Fruit fly (Drosophila melanogaster) whole organism, embryonic: ENCODE measurements around the gene Hsp70Ab.

Source experiments
- Atf6 ChIP-seq: fragments of 200-800 bp; sonication (Bioruptor generic); IDR thresholded peaks from 2 replicates; pipeline ENCODE4 v1.3.6; 2022; ENCODE audit warnings: missing biosample characterization, missing genetic modification characterization
- Bdp1 ChIP-seq: fragments of 200-800 bp; sonication (Bioruptor generic); optimal IDR thresholded peaks from 3 replicates; lab custom pipeline; 2016; ENCODE audit warnings: missing biosample characterization, missing genetic modification characterization
- CG10366 ChIP-seq: fragments of 200-800 bp; sonication (Bioruptor generic); IDR thresholded peaks from 2 replicates; pipeline ENCODE4 v1.3.6; 2022; ENCODE audit warnings: missing biosample characterization, missing genetic modification characterization
- CG10462 ChIP-seq: fragments of 200-800 bp; sonication (Bioruptor generic); optimal IDR thresholded peaks from 2 replicates; lab custom pipeline; 2016; ENCODE audit warnings: missing biosample characterization, missing genetic modification characterization
- CG12744 ChIP-seq: fragments of 200-800 bp; sonication (Bioruptor generic); optimal IDR thresholded peaks from 2 replicates; lab custom pipeline; 2016; ENCODE audit warnings: missing biosample characterization, missing genetic modification characterization
- CG12769 ChIP-seq: fragments of 200-800 bp; sonication (Bioruptor generic); optimal IDR thresholded peaks from 2 replicates; lab custom pipeline; 2019; ENCODE audit warnings: missing biosample characterization, mild to moderate bottlenecking, missing genetic modification characterization, moderate library complexity
- CG12942 ChIP-seq: fragments of 200-800 bp; sonication (Bioruptor generic); optimal IDR thresholded peaks from 3 replicates; lab custom pipeline; 2016; ENCODE audit warnings: missing biosample characterization, missing genetic modification characterization
- CG14014 ChIP-seq: fragments of 200-800 bp; sonication (Bioruptor generic); IDR thresholded peaks from 2 replicates; pipeline ENCODE4 v1.3.6; 2022; ENCODE audit warnings: missing biosample characterization, missing genetic modification characterization
- CG15073 ChIP-seq: fragments of 200-800 bp; sonication (Bioruptor generic); optimal IDR thresholded peaks from 2 replicates; lab custom pipeline; 2016; ENCODE audit warnings: missing biosample characterization, missing genetic modification characterization
- CG1832 ChIP-seq: fragments of 200-800 bp; sonication (Bioruptor generic); optimal IDR thresholded peaks from 2 replicates; lab custom pipeline; 2017; ENCODE audit warnings: missing biosample characterization, mild to moderate bottlenecking, missing genetic modification characterization, inconsistent platforms
- CG31441 ChIP-seq: fragments of 200-800 bp; sonication (Bioruptor generic); IDR thresholded peaks from 2 replicates; pipeline ENCODE4 v1.3.6; 2022; ENCODE audit warnings: missing biosample characterization, missing genetic modification characterization
- CG4360 ChIP-seq: fragments of 200-800 bp; sonication (Bioruptor generic); IDR thresholded peaks from 2 replicates; pipeline ENCODE4 v1.3.6; 2022; ENCODE audit warnings: missing biosample characterization, missing genetic modification characterization
- CG6175 ChIP-seq: fragments of 200-800 bp; sonication (Bioruptor generic); IDR thresholded peaks from 3 replicates; pipeline ENCODE4 v1.3.6; 2022; ENCODE audit warnings: missing biosample characterization, missing genetic modification characterization
- CG6813 ChIP-seq: fragments of 200-800 bp; sonication (Bioruptor generic); optimal IDR thresholded peaks from 2 replicates; lab custom pipeline; 2017; ENCODE audit warnings: missing biosample characterization, missing genetic modification characterization, mild to moderate bottlenecking, moderate library complexity, missing genetic modification reagents
- CG6854 ChIP-seq: fragments of 200-800 bp; sonication (Bioruptor generic); optimal IDR thresholded peaks from 3 replicates; lab custom pipeline; 2017; ENCODE audit warnings: missing biosample characterization, mild to moderate bottlenecking, missing genetic modification characterization
- CG7357 ChIP-seq: fragments of 200-800 bp; sonication (Bioruptor generic); IDR thresholded peaks from 3 replicates; pipeline ENCODE4 v1.3.6; 2022; ENCODE audit warnings: missing biosample characterization, missing genetic modification characterization
- CG7556 ChIP-seq: fragments of 200-800 bp; sonication (Bioruptor generic); optimal IDR thresholded peaks from 2 replicates; lab custom pipeline; 2017; ENCODE audit warnings: missing biosample characterization, mild to moderate bottlenecking, missing genetic modification characterization
- CG9876 ChIP-seq: fragments of 200-800 bp; sonication (Bioruptor generic); optimal IDR thresholded peaks from 2 replicates; lab custom pipeline; 2016; ENCODE audit warnings: missing biosample characterization, missing genetic modification characterization
- CHES-1-like ChIP-seq: fragments of 200-800 bp; sonication (Bioruptor generic); optimal IDR thresholded peaks from 2 replicates; lab custom pipeline; 2016; ENCODE audit warnings: missing biosample characterization, missing genetic modification characterization
- CTCF ChIP-seq: fragments of 200-800 bp; sonication (Bioruptor generic); optimal IDR thresholded peaks from 2 replicates; lab custom pipeline; 2017; ENCODE audit warnings: missing biosample characterization, mild to moderate bottlenecking, missing genetic modification characterization, moderate library complexity
- Dip3 ChIP-seq: fragments of 200-800 bp; sonication (Bioruptor generic); optimal IDR thresholded peaks from 3 replicates; lab custom pipeline; 2016; ENCODE audit warnings: missing biosample characterization, missing genetic modification characterization
- Dp ChIP-seq: fragments of 200-800 bp; sonication (Bioruptor generic); optimal IDR thresholded peaks from 2 replicates; lab custom pipeline; 2018; ENCODE audit warnings: missing biosample characterization, mild to moderate bottlenecking, missing genetic modification characterization, moderate library complexity
- Drgx ChIP-seq: fragments of 200-800 bp; sonication (Bioruptor generic); IDR thresholded peaks from 2 replicates; pipeline ENCODE4 v1.3.6; 2022; ENCODE audit warnings: missing biosample characterization, missing genetic modification characterization
- E2f2 ChIP-seq: fragments of 200-800 bp; sonication (Bioruptor generic); IDR thresholded peaks from 2 replicates; pipeline ENCODE4 v1.3.6; 2022; ENCODE audit warnings: missing biosample characterization, missing genetic modification characterization
- ERR ChIP-seq: fragments of 200-800 bp; sonication (Bioruptor generic); optimal IDR thresholded peaks from 2 replicates; lab custom pipeline; 2016; ENCODE audit warnings: missing biosample characterization, missing genetic modification characterization
- Lim3 ChIP-seq: fragments of 200-800 bp; sonication (Bioruptor generic); IDR thresholded peaks from 2 replicates; pipeline ENCODE4 v1.3.6; 2022; ENCODE audit warnings: missing biosample characterization, missing genetic modification characterization
- Med ChIP-seq: fragments of 200-800 bp; sonication (Bioruptor generic); peaks from one replicate; lab custom pipeline; 2016; ENCODE audit warnings: missing biosample characterization, missing genetic modification characterization, mild to moderate bottlenecking, inconsistent platforms, moderate library complexity
- Stat92E ChIP-seq, 3 experiments: fragments of >200 bp in 2 of 3; fragments of 200-800 bp in 1 of 3; sonication (Bioruptor generic) in 1 of 3; optimal IDR thresholded peaks; 2 replicates each; lab custom pipeline; 2017 to 2019; ENCODE audit warnings: missing biosample characterization in 3 of 3, missing genetic modification characterization in 3 of 3, mild to moderate bottlenecking in 1 of 3, moderate library complexity in 1 of 3
- Xrp1 ChIP-seq: fragments of 200-800 bp; sonication (Bioruptor generic); IDR thresholded peaks from 2 replicates; pipeline ENCODE4 v1.3.6; 2022; ENCODE audit warnings: missing biosample characterization, missing genetic modification characterization
- abd-A ChIP-seq: fragments of 200-800 bp; sonication (Bioruptor generic); optimal IDR thresholded peaks from 3 replicates; lab custom pipeline; 2019; ENCODE audit warnings: missing biosample characterization, mild to moderate bottlenecking, missing genetic modification characterization, moderate library complexity
- bcd ChIP-seq: fragments of 200-800 bp; sonication (Bioruptor generic); optimal IDR thresholded peaks from 2 replicates; lab custom pipeline; 2017; ENCODE audit warnings: missing biosample characterization, mild to moderate bottlenecking, missing genetic modification characterization
- cato ChIP-seq: fragments of 200-800 bp; sonication (Bioruptor generic); optimal IDR thresholded peaks from 2 replicates; lab custom pipeline; 2016; ENCODE audit warnings: missing biosample characterization, missing genetic modification characterization, borderline replicate concordance
- cg ChIP-seq: fragments of 200-800 bp; sonication (Bioruptor generic); optimal IDR thresholded peaks from 3 replicates; lab custom pipeline; 2019; ENCODE audit warnings: missing biosample characterization, mild to moderate bottlenecking, missing genetic modification characterization, moderate library complexity
- chinmo ChIP-seq: fragments of 200-800 bp; sonication (Bioruptor generic); IDR thresholded peaks from 4 replicates; pipeline ENCODE4 v1.3.6; 2022; ENCODE audit warnings: missing biosample characterization, missing genetic modification characterization; ENCODE audit not compliant: partially characterized antibody
- ci ChIP-seq: fragments of 200-800 bp; sonication (Bioruptor generic); IDR thresholded peaks from 3 replicates; pipeline ENCODE4 v1.3.6; 2022; ENCODE audit warnings: missing biosample characterization, missing genetic modification characterization
- croc ChIP-seq: fragments of 200-800 bp; sonication (Bioruptor generic); conservative IDR thresholded peaks from 3 replicates; pipeline ENCODE4 v1.3.6; 2022; ENCODE audit warnings: missing biosample characterization, missing genetic modification characterization
- kni ChIP-seq: fragments of 200-800 bp; sonication (Bioruptor generic); optimal IDR thresholded peaks from 3 replicates; lab custom pipeline; 2017; ENCODE audit warnings: mild to moderate bottlenecking, missing biosample characterization, missing genetic modification reagents, missing genetic modification characterization
- org-1 ChIP-seq: fragments of 200-800 bp; sonication (Bioruptor generic); optimal IDR thresholded peaks from 2 replicates; lab custom pipeline; 2017; ENCODE audit warnings: missing biosample characterization, missing genetic modification characterization
- pnt ChIP-seq: fragments of 200-800 bp; sonication (Bioruptor generic); optimal IDR thresholded peaks from 3 replicates; lab custom pipeline; 2016; ENCODE audit warnings: missing biosample characterization, missing genetic modification characterization
- ranshi ChIP-seq: fragments of 200-800 bp; sonication (Bioruptor generic); IDR thresholded peaks from 2 replicates; pipeline ENCODE4 v1.3.6; 2022; ENCODE audit warnings: missing biosample characterization, missing genetic modification characterization
- salm ChIP-seq: fragments of 200-800 bp; sonication (Bioruptor generic); optimal IDR thresholded peaks from 2 replicates; lab custom pipeline; 2018; ENCODE audit warnings: missing biosample characterization, mild to moderate bottlenecking, missing genetic modification characterization
- sd ChIP-seq: fragments of 200-800 bp; sonication (Bioruptor generic); optimal IDR thresholded peaks from 3 replicates; lab custom pipeline; 2018; ENCODE audit warnings: missing biosample characterization, mild to moderate bottlenecking, missing genetic modification characterization, moderate library complexity
- sens ChIP-seq: fragments of 200-800 bp; sonication (Bioruptor generic); peaks from one replicate; lab custom pipeline; 2016; ENCODE audit warnings: missing biosample characterization, missing genetic modification characterization
- sim ChIP-seq: fragments of 200-800 bp; sonication (Bioruptor generic); IDR thresholded peaks from 2 replicates; pipeline ENCODE4 v1.3.6; 2022; ENCODE audit warnings: missing biosample characterization, missing genetic modification characterization
- slbo ChIP-seq: fragments of 200-800 bp; sonication (Bioruptor generic); IDR thresholded peaks from 2 replicates; pipeline ENCODE4 v1.3.6; 2022; ENCODE audit warnings: missing biosample characterization, missing genetic modification characterization
- sna ChIP-seq: fragments of 200-800 bp; sonication (Bioruptor generic); IDR thresholded peaks from 2 replicates; pipeline ENCODE4 v1.3.6; 2022; ENCODE audit warnings: missing biosample characterization, missing genetic modification characterization; ENCODE audit not compliant: partially characterized antibody

The Hsp70Ab gene

dm6 chr3R:11930962-11931361 is 27.4 kb upstream of the Hsp70Ab start, which contains the start of gene CG14731:
TSS of gene CG14731 (plus strand) at chr3R:11931262.
- no peak for TF ChIP-seq CG6813 (GFP tag; lab: Kevin White, UChicago)
- TF ChIP-seq Dp (GFP tag; lab: Kevin White, UChicago): no peak
- TF ChIP-seq CG9876 (GFP tag; lab: Kevin White, UChicago): no peak
- TF ChIP-seq ERR (GFP tag; lab: Kevin White, UChicago): no peak
- TF ChIP-seq bcd: no peak
- no peak for TF ChIP-seq sim (GFP tag; lab: Robert Waterston, UW)
- TF ChIP-seq org-1 (GFP tag; lab: Kevin White, UChicago): no peak
- TF ChIP-seq CG12942 (GFP tag; lab: Kevin White, UChicago): no peak
- TF ChIP-seq Dip3 (GFP tag; lab: Kevin White, UChicago): no peak
- no peak for TF ChIP-seq Drgx (GFP tag; lab: Robert Waterston, UW)
- TF ChIP-seq Med (GFP tag; lab: Kevin White, UChicago): no peak
- no peak for TF ChIP-seq Xrp1 (GFP tag; lab: Robert Waterston, UW)
- no peak for TF ChIP-seq CG6854 (GFP tag; lab: Kevin White, UChicago)
- TF ChIP-seq kni (GFP tag; lab: Kevin White, UChicago): no peak
- no peak for TF ChIP-seq CG12744
- no peak for TF ChIP-seq pnt (GFP tag; lab: Kevin White, UChicago)
- TF ChIP-seq salm (tag; lab: Kevin White, UChicago): no peak

dm6 chr3R:11933903-11934302 is 24.4 kb upstream of the Hsp70Ab start:
- TF ChIP-seq CTCF (peak; percentile 81), cato (no peak)

- TF ChIP-seq cg (GFP tag; lab: Kevin White, UChicago) (peak; percentile 56), CG6175 (peak; percentile 86), sd (tag; lab: Kevin White, UChicago) (peak; percentile 88), CG4360 (GFP tag; lab: Robert Waterston, UW) (no peak), E2f2 (0 out of 2 replicates have a peak, but pooled peaks have one; percentile 6), CG1832 (GFP tag; lab: Kevin White, UChicago) (peak; percentile 8), abd-A (tag; lab: Kevin White, UChicago) (peak; percentile 49), CG12769 (tag; lab: Kevin White, UChicago) (peak; percentile 86), ranshi (GFP tag; lab: Robert Waterston, UW) (0 out of 2 replicates have a peak, but pooled peaks have one; percentile 9), croc (GFP tag; lab: Robert Waterston, UW) (no peak), CG10462 (GFP tag; lab: Kevin White, UChicago) (no peak), CHES-1-like (no peak), CG31441 (no peak), Lim3 (GFP tag; lab: Robert Waterston, UW) (no peak), CG14014 (GFP tag; lab: Robert Waterston, UW) (0 out of 2 replicates have a peak, but pooled peaks have one; percentile 15), CG10366 (GFP tag; lab: Robert Waterston, UW) (0 out of 2 replicates have a peak, but pooled peaks have one; percentile 22), CG7357 (GFP tag; lab: Robert Waterston, UW) (no peak), sens (peak; percentile 62), chinmo (GFP tag; lab: Robert Waterston, UW) (peak; percentile 89), slbo (GFP tag; lab: Robert Waterston, UW) (0 out of 2 replicates have a peak, but pooled peaks have one; percentile 20), Stat92E (GFP tag; optimal IDR thresholded peaks at IDR 0.05; lab: Kevin White, UChicago) (no peak), sna (GFP tag; lab: Robert Waterston, UW) (no peak), Bdp1 (GFP tag; lab: Kevin White, UChicago) (no peak), CG15073 (GFP tag; lab: Kevin White, UChicago) (no peak), Drgx (GFP tag; lab: Robert Waterston, UW) (peak; percentile 56; the same call in 1 of the 2 replicates), CG7556 (GFP tag; lab: Kevin White, UChicago) (no peak), ci (GFP tag; lab: Robert Waterston, UW) (0 out of 3 replicates have a peak, but pooled peaks have one; percentile 38), Atf6 (GFP tag; lab: Robert Waterston, UW) (0 out of 2 replicates have a peak, but pooled peaks have one; percentile 14), CTCF (no peak)
These were observed 20.8 kb upstream of the Hsp70Ab start for dm6 chr3R:11937427-11938114.
